Fruit fly (Drosophila melanogaster) whole organism, prepupa: ENCODE data around the gene CG13991.

Source experiments
- CG15336 ChIP-seq: fragments of 200-800 bp; sonication (Bioruptor generic); IDR thresholded peaks from 2 replicates; pipeline ENCODE4 v1.3.6; 2022; ENCODE audit warnings: missing biosample characterization, missing genetic modification characterization
- CG31627 ChIP-seq: fragments of 200-800 bp; sonication (Bioruptor generic); optimal IDR thresholded peaks from 3 replicates; lab custom pipeline; 2016; ENCODE audit warnings: missing biosample characterization, missing genetic modification characterization
- CG8119 ChIP-seq: fragments of 200-800 bp; sonication (Bioruptor generic); IDR thresholded peaks from 3 replicates; pipeline ENCODE4 v1.3.6; 2022; ENCODE audit warnings: missing biosample characterization, missing genetic modification characterization
- CG8632 ChIP-seq: fragments of 200-800 bp; sonication (Bioruptor generic); optimal IDR thresholded peaks from 3 replicates; lab custom pipeline; 2016; ENCODE audit warnings: missing biosample characterization, missing genetic modification characterization
- Hr39 ChIP-seq: fragments of 200-800 bp; sonication (Bioruptor generic); optimal IDR thresholded peaks from 2 replicates; lab custom pipeline; 2016; ENCODE audit warnings: missing biosample characterization, missing genetic modification characterization

dm6 chr2L:6169119-6169518, 29.9 kb downstream of the CG13991 start:
- TF ChIP-seq CG8632 (GFP tag; lab: Kevin White, UChicago) (no peak), Hr39 (GFP tag; lab: Kevin White, UChicago) (no peak), CG31627 (GFP tag; lab: Kevin White, UChicago) (no peak), CG8119 (GFP tag; lab: Robert Waterston, UW) (no peak), CG15336 (GFP tag; lab: Robert Waterston, UW) (no peak)
